Fruit fly (Drosophila melanogaster): Measurements from ENCODE around the gene Nek2.

Nek2 gene

DNA sequence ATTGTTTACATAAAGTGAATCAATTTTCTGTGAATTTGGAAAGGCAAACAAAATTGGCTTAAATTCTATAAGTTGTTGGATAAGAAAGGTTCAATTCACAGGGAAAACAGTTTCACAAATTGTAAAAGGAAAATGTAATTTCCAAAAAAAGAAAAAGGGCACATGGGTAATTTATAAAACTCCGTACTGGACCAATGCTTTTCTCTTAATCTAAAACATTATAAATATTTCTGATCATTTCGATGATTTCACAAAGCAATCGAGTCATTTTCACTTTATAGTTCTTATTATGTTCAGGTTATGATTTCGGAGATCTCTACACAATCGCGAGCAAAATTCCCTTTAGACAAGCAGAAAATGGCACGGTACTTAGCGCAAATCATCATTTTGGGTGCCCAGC, 33.6 kb downstream of the Nek2 start, which contains the start of gene CG1409:
TSS of gene CG1409 (plus strand) at position 301 of the 400 bp plus-strand sequence.
- TF ChIP-seq CrebB (tag; optimal IDR thresholded peaks at IDR 0.05) (no peak), psq (GFP tag; optimal IDR thresholded peaks at IDR 0.05) (no peak), jigr1 (GFP tag; IDR thresholded peaks at IDR 0.05) (no peak), Dip3 (GFP tag; optimal IDR thresholded peaks at IDR 0.05) (no peak)

DNA sequence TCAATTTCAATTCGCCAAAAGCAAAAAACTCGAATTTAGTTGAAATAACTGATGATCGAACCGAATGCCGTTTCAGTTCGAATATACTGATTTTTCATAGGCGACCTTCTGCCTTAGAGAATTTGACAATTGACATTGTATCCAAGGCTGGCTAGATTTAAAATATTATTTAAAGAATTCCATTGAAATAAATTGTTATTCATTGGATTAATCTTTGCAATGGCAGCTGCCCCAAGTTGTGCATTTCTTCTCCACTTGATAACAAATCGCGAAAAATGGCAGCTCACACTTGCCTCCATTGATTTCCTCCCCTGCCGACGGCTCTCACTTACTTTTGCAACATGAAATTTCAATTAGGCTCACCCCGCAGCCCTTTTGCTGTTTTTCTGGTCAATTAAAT, 37.3 kb downstream of the Nek2 start, which contains the start of gene CG10920:
TSS of gene CG10920 (minus strand) at position 101 of the 400 bp plus-strand sequence.
- TF ChIP-seq CG2199 (GFP tag; IDR thresholded peaks at IDR 0.05) = no peak
- TF ChIP-seq Camta (GFP tag; optimal IDR thresholded peaks at IDR 0.05) = no peak
- no peak for TF ChIP-seq CG9437 (GFP tag; optimal IDR thresholded peaks at IDR 0.05)
- no peak for TF ChIP-seq CG17829 (tag; optimal IDR thresholded peaks at IDR 0.05)
- no peak for TF ChIP-seq CG3065 (GFP tag; optimal IDR thresholded peaks at IDR 0.05)
- no peak for TF ChIP-seq Blimp-1 (GFP tag; optimal IDR thresholded peaks at IDR 0.05)
- no peak for TF ChIP-seq CG1602 (GFP tag; optimal IDR thresholded peaks at IDR 0.05)
- TF ChIP-seq CoRest (tag; optimal IDR thresholded peaks at IDR 0.05) = no peak
- TF ChIP-seq ssp (GFP tag; IDR thresholded peaks at IDR 0.05) = no peak
- no peak for TF ChIP-seq knrl (GFP tag; IDR thresholded peaks at IDR 0.05; ENCODE audit: partially characterized antibody)
- no peak for TF ChIP-seq CG18262 (tag; optimal IDR thresholded peaks at IDR 0.05)

All from whole organism, embryonic.